Worm (Caenorhabditis elegans) whole organism, mixed stage, embryonic: ENCODE measurements around the gene srg-27.

Experiments used
- bed-3 ChIP-seq: fragments of 200-800 bp; sonication (Bioruptor generic); optimal IDR thresholded peaks from 3 replicates; lab custom pipeline; 2018; ENCODE audit warnings: mild to moderate bottlenecking, missing genetic modification characterization, moderate library complexity, missing compliant biosample characterization
- ceh-39 ChIP-seq: fragments of 150-350 bp; optimal IDR thresholded peaks from 2 replicates; lab custom pipeline; 2014; ENCODE audit warnings: missing biosample characterization, missing genetic modification characterization
- ceh-83 ChIP-seq: fragments of 200-800 bp; sonication (Bioruptor generic); optimal IDR thresholded peaks from 2 replicates; lab custom pipeline; 2018; ENCODE audit warnings: mild to moderate bottlenecking, missing genetic modification characterization, missing compliant biosample characterization
- elt-3 ChIP-seq: fragments of 150-350 bp; optimal IDR thresholded peaks from 2 replicates; lab custom pipeline; 2014; ENCODE audit warnings: missing biosample characterization, missing genetic modification characterization
- ham-2 ChIP-seq: fragments of 200-800 bp; sonication (Bioruptor generic); optimal IDR thresholded peaks from 2 replicates; lab custom pipeline; 2018; ENCODE audit warnings: mild to moderate bottlenecking, missing genetic modification characterization, missing compliant biosample characterization
- pha-4 ChIP-seq: fragments of 150-350 bp; optimal IDR thresholded peaks from 2 replicates; lab custom pipeline; 2018; ENCODE audit warnings: missing biosample characterization, missing genetic modification reagents, missing genetic modification characterization
- sptf-1 ChIP-seq: sonication (generic microtip); optimal IDR thresholded peaks from 2 replicates; lab custom pipeline; 2017; ENCODE audit warnings: mild to moderate bottlenecking, missing genetic modification characterization, moderate library complexity, missing compliant biosample characterization
- tbx-8 ChIP-seq: fragments of 200-800 bp; sonication (Bioruptor generic); optimal IDR thresholded peaks from 2 replicates; lab custom pipeline; 2018; ENCODE audit warnings: mild to moderate bottlenecking, missing genetic modification characterization, moderate library complexity, missing compliant biosample characterization

ce11 chrV:5295940-5296339 is 43.7 kb upstream of the srg-27 start:
- TF ChIP-seq ceh-83 (no peak), ham-2 (GFP tag; lab: Kevin White, UChicago) (no peak), pha-4 (no peak), tbx-8 (GFP tag; lab: Kevin White, UChicago) (no peak), ceh-39 (tag; lab: Kevin White, UChicago) (no peak), sptf-1 (tag; lab: Kevin White, UChicago) (no peak), elt-3 (tag; lab: Kevin White, UChicago) (no peak), bed-3 (GFP tag; lab: Kevin White, UChicago) (no peak)
